Fruit fly (Drosophila melanogaster) whole organism, embryonic: Measurements from ENCODE around the gene Syt1.
A peak's percentile ranks its signal among the peaks of the same experiment; 100 is the strongest.

Source experiments
- ATbp ChIP-seq: fragments of 200-800 bp; sonication (Bioruptor generic); optimal IDR thresholded peaks from 2 replicates; lab custom pipeline; 2017; ENCODE audit warnings: missing biosample characterization, mild to moderate bottlenecking, missing genetic modification characterization, missing genetic modification reagents
- Adf1 ChIP-seq: fragments of 200-800 bp; sonication (Bioruptor generic); IDR thresholded peaks from 2 replicates; pipeline ENCODE4 v1.3.6; 2022; ENCODE audit warnings: missing biosample characterization, missing genetic modification characterization
- BtbVII ChIP-seq: fragments of 200-800 bp; sonication (Bioruptor generic); optimal IDR thresholded peaks from 3 replicates; lab custom pipeline; 2017; ENCODE audit warnings: missing biosample characterization, mild to moderate bottlenecking, missing genetic modification characterization
- CG10274 ChIP-seq: fragments of 200-800 bp; sonication (Bioruptor generic); optimal IDR thresholded peaks from 3 replicates; lab custom pipeline; 2017; ENCODE audit warnings: missing biosample characterization, mild to moderate bottlenecking, missing genetic modification characterization
- CG13296 ChIP-seq: fragments of 200-800 bp; sonication (Bioruptor generic); optimal IDR thresholded peaks from 3 replicates; lab custom pipeline; 2018; ENCODE audit warnings: missing biosample characterization, mild to moderate bottlenecking, missing genetic modification characterization
- CG17829 ChIP-seq: fragments of 200-800 bp; optimal IDR thresholded peaks from 2 replicates; lab custom pipeline; 2019; ENCODE audit warnings: missing biosample characterization, mild to moderate bottlenecking, missing genetic modification characterization, moderate library complexity
- CG17912 ChIP-seq: fragments of 200-800 bp; sonication (Bioruptor generic); optimal IDR thresholded peaks from 2 replicates; lab custom pipeline; 2018; ENCODE audit warnings: missing biosample characterization, mild to moderate bottlenecking, missing genetic modification characterization
- CG2116 ChIP-seq: fragments of 200-800 bp; sonication (Bioruptor generic); optimal IDR thresholded peaks from 3 replicates; lab custom pipeline; 2018; ENCODE audit warnings: missing biosample characterization, mild to moderate bottlenecking, missing genetic modification characterization
- CG30431 ChIP-seq: fragments of 200-800 bp; sonication (Bioruptor generic); optimal IDR thresholded peaks from 2 replicates; lab custom pipeline; 2017; ENCODE audit warnings: missing biosample characterization, missing genetic modification characterization
- CG32532 ChIP-seq: fragments of 200-800 bp; sonication (Bioruptor generic); IDR thresholded peaks from 2 replicates; pipeline ENCODE4 v1.3.6; 2022; ENCODE audit warnings: missing biosample characterization, missing genetic modification characterization
- CG32772 ChIP-seq: fragments of 200-800 bp; sonication (Bioruptor generic); IDR thresholded peaks from 2 replicates; pipeline ENCODE4 v1.3.6; 2022; ENCODE audit warnings: missing biosample characterization, missing genetic modification characterization
- CG3281 ChIP-seq: fragments of 200-800 bp; sonication (Bioruptor generic); optimal IDR thresholded peaks from 3 replicates; lab custom pipeline; 2017; ENCODE audit warnings: missing biosample characterization, mild to moderate bottlenecking, missing genetic modification characterization
- CG3407 ChIP-seq: fragments of 200-800 bp; sonication (Bioruptor generic); optimal IDR thresholded peaks from 2 replicates; lab custom pipeline; 2018; ENCODE audit warnings: missing biosample characterization, mild to moderate bottlenecking, missing genetic modification characterization
- CG42726 ChIP-seq: fragments of 200-800 bp; sonication (Bioruptor generic); IDR thresholded peaks from 2 replicates; pipeline ENCODE4 v1.3.6; 2022; ENCODE audit warnings: missing biosample characterization, missing genetic modification characterization; ENCODE audit not compliant: partially characterized antibody
- CG4404 ChIP-seq: fragments of 200-800 bp; sonication (Bioruptor generic); IDR thresholded peaks from 2 replicates; pipeline ENCODE4 v1.3.6; 2022; ENCODE audit warnings: missing biosample characterization, missing genetic modification characterization
- CG4854 ChIP-seq: fragments of 200-800 bp; sonication (Bioruptor generic); optimal IDR thresholded peaks from 2 replicates; lab custom pipeline; 2016; ENCODE audit warnings: missing biosample characterization, missing genetic modification characterization, inconsistent platforms
- CG5245 ChIP-seq: fragments of 200-800 bp; sonication (Bioruptor generic); optimal IDR thresholded peaks from 3 replicates; lab custom pipeline; 2016; ENCODE audit warnings: missing biosample characterization, missing genetic modification characterization
- CG5953 ChIP-seq: fragments of 200-800 bp; sonication (Bioruptor generic); IDR thresholded peaks from 2 replicates; pipeline ENCODE4 v1.3.6; 2022; ENCODE audit warnings: missing biosample characterization, missing genetic modification characterization
- CG6654 ChIP-seq: fragments of 200-800 bp; sonication (Bioruptor generic); optimal IDR thresholded peaks from 2 replicates; lab custom pipeline; 2017; ENCODE audit warnings: missing biosample characterization, mild to moderate bottlenecking, missing genetic modification characterization
- CG6854 ChIP-seq: fragments of 200-800 bp; sonication (Bioruptor generic); optimal IDR thresholded peaks from 3 replicates; lab custom pipeline; 2017; ENCODE audit warnings: missing biosample characterization, mild to moderate bottlenecking, missing genetic modification characterization
- CG7963 ChIP-seq: fragments of 200-800 bp; sonication (Bioruptor generic); IDR thresholded peaks from 3 replicates; pipeline ENCODE4 v1.3.6; 2022; ENCODE audit warnings: missing biosample characterization, missing genetic modification characterization; ENCODE audit not compliant: partially characterized antibody
- CG8924 ChIP-seq: fragments of 200-800 bp; optimal IDR thresholded peaks from 3 replicates; lab custom pipeline; 2019; ENCODE audit warnings: missing biosample characterization, mild to moderate bottlenecking, missing genetic modification characterization, moderate library complexity
- CTCF ChIP-seq: fragments of 200-800 bp; sonication (Bioruptor generic); optimal IDR thresholded peaks from 2 replicates; lab custom pipeline; 2017; ENCODE audit warnings: missing biosample characterization, mild to moderate bottlenecking, missing genetic modification characterization, moderate library complexity
- Dbx ChIP-seq: fragments of 200-800 bp; sonication (Bioruptor generic); IDR thresholded peaks from 3 replicates; pipeline ENCODE4 v1.3.6; 2022; ENCODE audit warnings: missing biosample characterization, missing genetic modification characterization
- Dll ChIP-seq: fragments of 200-800 bp; sonication (Bioruptor generic); IDR thresholded peaks from 4 replicates; pipeline ENCODE4 v1.3.6; 2022; ENCODE audit warnings: missing biosample characterization, missing genetic modification characterization; ENCODE audit not compliant: partially characterized antibody
- Doc2 ChIP-seq: fragments of 200-800 bp; sonication (Bioruptor generic); IDR thresholded peaks from 2 replicates; pipeline ENCODE4 v1.3.6; 2022; ENCODE audit warnings: missing biosample characterization, missing genetic modification characterization
- Gsc ChIP-seq: fragments of 200-800 bp; sonication (Bioruptor generic); IDR thresholded peaks from 2 replicates; pipeline ENCODE4 v1.3.6; 2022; ENCODE audit warnings: missing biosample characterization, missing genetic modification characterization
- H15 ChIP-seq: fragments of 200-800 bp; sonication (Bioruptor generic); IDR thresholded peaks from 3 replicates; pipeline ENCODE4 v1.3.6; 2022; ENCODE audit warnings: missing biosample characterization, missing genetic modification characterization
- Hr78 ChIP-seq, 2 experiments: fragments of 200-800 bp in 1 of 2; fragments of >200 bp in 1 of 2; sonication (Bioruptor generic) in 1 of 2; optimal IDR thresholded peaks; 2 replicates each; lab custom pipeline; 2017 to 2019; ENCODE audit warnings: missing biosample characterization in 2 of 2, missing genetic modification characterization in 2 of 2, mild to moderate bottlenecking in 1 of 2, moderate library complexity in 1 of 2
- Med ChIP-seq: fragments of 200-800 bp; sonication (Bioruptor generic); peaks from one replicate; lab custom pipeline; 2016; ENCODE audit warnings: missing biosample characterization, missing genetic modification characterization, mild to moderate bottlenecking, inconsistent platforms, moderate library complexity
- Neu2 ChIP-seq: fragments of 200-800 bp; sonication (Bioruptor generic); optimal IDR thresholded peaks from 3 replicates; lab custom pipeline; 2016; ENCODE audit warnings: missing biosample characterization, missing genetic modification characterization, borderline replicate concordance
- Scr ChIP-seq: fragments of 200-800 bp; sonication (Bioruptor generic); IDR thresholded peaks from 2 replicates; pipeline ENCODE4 v1.3.6; 2022; ENCODE audit warnings: missing biosample characterization, missing genetic modification characterization; ENCODE audit not compliant: partially characterized antibody
- Tbp ChIP-seq: fragments of >200 bp; optimal IDR thresholded peaks from 2 replicates; lab custom pipeline; 2018; ENCODE audit warnings: missing biosample characterization, missing genetic modification characterization
- az2 ChIP-seq: fragments of 200-800 bp; sonication (Bioruptor generic); optimal IDR thresholded peaks from 3 replicates; lab custom pipeline; 2016; ENCODE audit warnings: missing biosample characterization, missing genetic modification characterization
- chinmo ChIP-seq: fragments of 200-800 bp; sonication (Bioruptor generic); IDR thresholded peaks from 4 replicates; pipeline ENCODE4 v1.3.6; 2022; ENCODE audit warnings: missing biosample characterization, missing genetic modification characterization; ENCODE audit not compliant: partially characterized antibody
- danr ChIP-seq: fragments of 200-800 bp; sonication (Bioruptor generic); IDR thresholded peaks from 2 replicates; pipeline ENCODE4 v1.3.6; 2022; ENCODE audit warnings: missing biosample characterization, missing genetic modification characterization
- dysf ChIP-seq: fragments of 200-800 bp; sonication (Bioruptor generic); IDR thresholded peaks from 3 replicates; pipeline ENCODE4 v1.3.6; 2022; ENCODE audit warnings: missing biosample characterization, missing genetic modification characterization
- eyg ChIP-seq: fragments of 200-800 bp; sonication (Bioruptor generic); optimal IDR thresholded peaks from 3 replicates; lab custom pipeline; 2016; ENCODE audit warnings: missing biosample characterization, missing genetic modification characterization
- gce ChIP-seq: fragments of 200-800 bp; sonication (Bioruptor generic); IDR thresholded peaks from 3 replicates; pipeline ENCODE4 v1.3.6; 2022; ENCODE audit warnings: missing biosample characterization, missing genetic modification characterization
- insv ChIP-seq, 2 experiments: fragments of 200-800 bp; sonication (Bioruptor generic); optimal IDR thresholded peaks; 3 replicates each; lab custom pipeline; 2016 to 2018; ENCODE audit warnings: missing biosample characterization in 2 of 2, missing genetic modification characterization in 2 of 2
- kay ChIP-seq: fragments of 200-800 bp; sonication (Bioruptor generic); optimal IDR thresholded peaks from 2 replicates; lab custom pipeline; 2016; ENCODE audit warnings: missing biosample characterization, missing genetic modification characterization
- lilli ChIP-seq: fragments of 200-800 bp; sonication (Bioruptor generic); optimal IDR thresholded peaks from 3 replicates; lab custom pipeline; 2016; ENCODE audit warnings: missing biosample characterization, missing genetic modification characterization
- luna ChIP-seq: fragments of 200-800 bp; sonication (Bioruptor generic); optimal IDR thresholded peaks from 2 replicates; lab custom pipeline; 2016; ENCODE audit warnings: missing biosample characterization, missing genetic modification characterization
- schlank ChIP-seq: fragments of 200-800 bp; sonication (Bioruptor generic); optimal IDR thresholded peaks from 2 replicates; lab custom pipeline; 2018; ENCODE audit warnings: missing biosample characterization, mild to moderate bottlenecking, missing genetic modification characterization
- sens ChIP-seq: fragments of 200-800 bp; sonication (Bioruptor generic); peaks from one replicate; lab custom pipeline; 2016; ENCODE audit warnings: missing biosample characterization, missing genetic modification characterization
- slbo ChIP-seq: fragments of 200-800 bp; sonication (Bioruptor generic); IDR thresholded peaks from 2 replicates; pipeline ENCODE4 v1.3.6; 2022; ENCODE audit warnings: missing biosample characterization, missing genetic modification characterization
- stwl ChIP-seq: fragments of 200-800 bp; sonication (Bioruptor generic); optimal IDR thresholded peaks from 3 replicates; lab custom pipeline; 2018; ENCODE audit warnings: missing biosample characterization, mild to moderate bottlenecking, missing genetic modification characterization, moderate library complexity
- toy ChIP-seq: fragments of 200-800 bp; sonication (Bioruptor generic); IDR thresholded peaks from 2 replicates; pipeline ENCODE4 v1.3.6; 2022; ENCODE audit warnings: missing biosample characterization, missing genetic modification characterization
- vnd ChIP-seq: fragments of 200-800 bp; sonication (Bioruptor generic); IDR thresholded peaks from 3 replicates; pipeline ENCODE4 v1.3.6; 2022; ENCODE audit warnings: missing biosample characterization, missing genetic modification characterization; ENCODE audit not compliant: partially characterized antibody
- vvl ChIP-seq: fragments of 200-800 bp; sonication (Bioruptor generic); IDR thresholded peaks from 2 replicates; pipeline ENCODE4 v1.3.6; 2022; ENCODE audit warnings: missing biosample characterization, missing genetic modification characterization
- wor ChIP-seq: fragments of 200-800 bp; sonication (Bioruptor generic); IDR thresholded peaks from 2 replicates; pipeline ENCODE4 v1.3.6; 2022; ENCODE audit warnings: missing biosample characterization, missing genetic modification characterization
- zf30C ChIP-seq: fragments of 200-800 bp; sonication (Bioruptor generic); optimal IDR thresholded peaks from 3 replicates; lab custom pipeline; 2018; ENCODE audit warnings: missing biosample characterization, mild to moderate bottlenecking, missing genetic modification characterization
- zfh2 ChIP-seq: fragments of 200-800 bp; sonication (Bioruptor generic); optimal IDR thresholded peaks from 2 replicates; lab custom pipeline; 2016; ENCODE audit warnings: missing biosample characterization, missing genetic modification characterization

Gene Syt1

dm6 chr2L:2735539-2735938 is 64.2 kb downstream of the Syt1 start:
- TF ChIP-seq Tbp (GFP tag; lab: Kevin White, UChicago) (no peak), stwl (tag; lab: Kevin White, UChicago) (no peak), CG8924 (tag; lab: Kevin White, UChicago) (no peak), CG3407 (GFP tag; lab: Kevin White, UChicago) (no peak), CG4854 (GFP tag; lab: Kevin White, UChicago) (no peak), CG42726 (GFP tag; lab: Robert Waterston, UW) (no peak), CTCF (GFP tag; lab: Kevin White, UChicago) (no peak), danr (GFP tag; lab: Robert Waterston, UW) (no peak), ATbp (GFP tag; lab: Kevin White, UChicago) (no peak), az2 (no peak), CG13296 (GFP tag; lab: Kevin White, UChicago) (no peak), CG7963 (GFP tag; lab: Robert Waterston, UW) (no peak), dysf (peak; percentile 11; the same call in 1 of the 3 replicates), toy (GFP tag; lab: Robert Waterston, UW) (no peak), insv (GFP tag; optimal IDR thresholded peaks at IDR 0.05; lab: Kevin White, UChicago) (no peak), Neu2 (GFP tag; lab: Kevin White, UChicago) (no peak), Hr78 (GFP tag; optimal IDR thresholded peaks at IDR 0.05; lab: Kevin White, UChicago) (no peak), kay (GFP tag; lab: Kevin White, UChicago) (no peak), Scr (no peak), zf30C (GFP tag; lab: Kevin White, UChicago) (no peak), Adf1 (peak; percentile 87), Dll (GFP tag; lab: Robert Waterston, UW) (no peak), chinmo (GFP tag; lab: Robert Waterston, UW) (peak; percentile 63; the same call in 1 of the 4 replicates), CG5245 (no peak), luna (GFP tag; lab: Kevin White, UChicago) (no peak), gce (GFP tag; lab: Robert Waterston, UW) (no peak), CG17912 (no peak), CG32772 (GFP tag; lab: Robert Waterston, UW) (no peak), Dbx (GFP tag; lab: Robert Waterston, UW) (0 out of 3 replicates have a peak, but pooled peaks have one; percentile 6), vvl (no peak), CG17829 (tag; lab: Kevin White, UChicago) (no peak), CG5953 (GFP tag; lab: Robert Waterston, UW) (no peak), CG6854 (GFP tag; lab: Kevin White, UChicago) (no peak), wor (GFP tag; lab: Robert Waterston, UW) (no peak), slbo (GFP tag; lab: Robert Waterston, UW) (no peak), sens (peak; percentile 40), Gsc (GFP tag; lab: Robert Waterston, UW) (no peak), lilli (GFP tag; lab: Kevin White, UChicago) (no peak)

- TF ChIP-seq CG4404 (GFP tag; lab: Robert Waterston, UW) (no peak), CG30431 (GFP tag; lab: Kevin White, UChicago) (no peak), Med (GFP tag; lab: Kevin White, UChicago) (peak; percentile 79), eyg (GFP tag; lab: Kevin White, UChicago) (no peak), CG2116 (GFP tag; lab: Kevin White, UChicago) (no peak), zfh2 (GFP tag; lab: Kevin White, UChicago) (peak; percentile 57), CG3281 (GFP tag; lab: Kevin White, UChicago) (no peak), BtbVII (GFP tag; lab: Kevin White, UChicago) (no peak), lilli (GFP tag; lab: Kevin White, UChicago) (peak; percentile 23), schlank (tag; lab: Kevin White, UChicago) (no peak), Doc2 (GFP tag; lab: Robert Waterston, UW) (no peak), CG32532 (GFP tag; lab: Robert Waterston, UW) (peak; percentile 52; the same call in 1 of the 2 replicates), vnd (GFP tag; lab: Robert Waterston, UW) (no peak), H15 (GFP tag; lab: Robert Waterston, UW) (no peak), CG10274 (GFP tag; lab: Kevin White, UChicago) (peak; percentile 96), slbo (GFP tag; lab: Robert Waterston, UW) (peak; percentile 32; the same call in 1 of the 2 replicates), CG6654 (no peak)
Observed at dm6 chr2L:2734946-2735345, 64.8 kb downstream of the Syt1 start.
